Fruit fly (Drosophila melanogaster) whole organism, adult: ENCODE data around the gene CG17834.

Experiments used
- CG11617 ChIP-seq: fragments of 200-800 bp; sonication (Bioruptor generic); optimal IDR thresholded peaks from 2 replicates; lab custom pipeline; 2017; ENCODE audit warnings: mild to moderate bottlenecking, missing biosample characterization, missing genetic modification reagents, missing genetic modification characterization
- CG12768 ChIP-seq: fragments of 200-800 bp; sonication (Bioruptor generic); optimal IDR thresholded peaks from 2 replicates; lab custom pipeline; 2017; ENCODE audit warnings: missing biosample characterization, missing genetic modification characterization, mild to moderate bottlenecking, moderate library complexity, missing genetic modification reagents
- CG14711 ChIP-seq: fragments of 200-800 bp; sonication (Bioruptor generic); optimal IDR thresholded peaks from 2 replicates; lab custom pipeline; 2018; ENCODE audit warnings: missing biosample characterization, mild to moderate bottlenecking, missing genetic modification characterization, moderate library complexity
- CG1620 ChIP-seq: fragments of 200-800 bp; sonication (Bioruptor generic); optimal IDR thresholded peaks from 2 replicates; lab custom pipeline; 2016; ENCODE audit warnings: missing biosample characterization, missing genetic modification characterization
- CG33017 ChIP-seq: fragments of 200-800 bp; sonication (Bioruptor generic); optimal IDR thresholded peaks from 2 replicates; lab custom pipeline; 2018; ENCODE audit warnings: missing biosample characterization, mild to moderate bottlenecking, missing genetic modification characterization, moderate library complexity
- CG5204 ChIP-seq: fragments of 200-800 bp; sonication (Bioruptor generic); optimal IDR thresholded peaks from 2 replicates; lab custom pipeline; 2016; ENCODE audit warnings: missing biosample characterization, missing genetic modification characterization
- CG7045 ChIP-seq: fragments of 200-800 bp; sonication (Bioruptor generic); optimal IDR thresholded peaks from 2 replicates; lab custom pipeline; 2017; ENCODE audit warnings: missing biosample characterization, mild to moderate bottlenecking, missing genetic modification characterization
- CG7101 ChIP-seq: fragments of 200-800 bp; sonication (Bioruptor generic); optimal IDR thresholded peaks from 2 replicates; lab custom pipeline; 2018; ENCODE audit warnings: missing biosample characterization, mild to moderate bottlenecking, missing genetic modification characterization, moderate library complexity
- Clk ChIP-seq: fragments of 200-800 bp; sonication (Bioruptor generic); optimal IDR thresholded peaks from 2 replicates; lab custom pipeline; 2017; ENCODE audit warnings: missing biosample characterization, missing genetic modification characterization
- Crg-1 ChIP-seq: fragments of 200-800 bp; sonication (Bioruptor generic); optimal IDR thresholded peaks from 2 replicates; lab custom pipeline; 2016; ENCODE audit warnings: missing biosample characterization, missing genetic modification characterization
- Hr96 ChIP-seq: fragments of 200-800 bp; sonication (Bioruptor generic); optimal IDR thresholded peaks from 2 replicates; lab custom pipeline; 2016; ENCODE audit warnings: missing biosample characterization, missing genetic modification characterization
- Mnt ChIP-seq: fragments of 200-800 bp; sonication (Bioruptor generic); optimal IDR thresholded peaks from 2 replicates; lab custom pipeline; 2016; ENCODE audit warnings: missing biosample characterization, mild to moderate bottlenecking, missing genetic modification characterization
- bab1 ChIP-seq: fragments of 200-800 bp; sonication (Bioruptor generic); optimal IDR thresholded peaks from 3 replicates; lab custom pipeline; 2019; ENCODE audit warnings: missing biosample characterization, mild to moderate bottlenecking, missing genetic modification characterization, moderate library complexity
- cic ChIP-seq: fragments of 200-800 bp; sonication (Bioruptor generic); optimal IDR thresholded peaks from 2 replicates; lab custom pipeline; 2017; ENCODE audit warnings: missing biosample characterization, mild to moderate bottlenecking, missing genetic modification characterization, moderate library complexity
- cnc ChIP-seq, 2 experiments: fragments of >200 bp; optimal IDR thresholded peaks; 2 replicates each; lab custom pipeline; 2017
- kay ChIP-seq: fragments of 200-800 bp; sonication (Bioruptor generic); peaks from one replicate; lab custom pipeline; 2016; ENCODE audit warnings: missing biosample characterization, missing genetic modification characterization, borderline replicate concordance
- ovo ChIP-seq: fragments of 200-800 bp; sonication (Bioruptor generic); optimal IDR thresholded peaks from 2 replicates; lab custom pipeline; 2016; ENCODE audit warnings: missing biosample characterization, missing genetic modification characterization
- pad ChIP-seq: fragments of 200-800 bp; sonication (Bioruptor generic); optimal IDR thresholded peaks from 3 replicates; lab custom pipeline; 2017; ENCODE audit warnings: missing biosample characterization, missing genetic modification characterization, mild to moderate bottlenecking, moderate library complexity, missing genetic modification reagents
- tj ChIP-seq: fragments of 200-800 bp; sonication (Bioruptor generic); optimal IDR thresholded peaks from 3 replicates; lab custom pipeline; 2017; ENCODE audit warnings: missing biosample characterization, mild to moderate bottlenecking, missing genetic modification characterization, moderate library complexity
- toe ChIP-seq: fragments of 200-800 bp; sonication (Bioruptor generic); optimal IDR thresholded peaks from 2 replicates; lab custom pipeline; 2016; ENCODE audit warnings: missing biosample characterization, missing genetic modification characterization

The CG17834 gene

DNA sequence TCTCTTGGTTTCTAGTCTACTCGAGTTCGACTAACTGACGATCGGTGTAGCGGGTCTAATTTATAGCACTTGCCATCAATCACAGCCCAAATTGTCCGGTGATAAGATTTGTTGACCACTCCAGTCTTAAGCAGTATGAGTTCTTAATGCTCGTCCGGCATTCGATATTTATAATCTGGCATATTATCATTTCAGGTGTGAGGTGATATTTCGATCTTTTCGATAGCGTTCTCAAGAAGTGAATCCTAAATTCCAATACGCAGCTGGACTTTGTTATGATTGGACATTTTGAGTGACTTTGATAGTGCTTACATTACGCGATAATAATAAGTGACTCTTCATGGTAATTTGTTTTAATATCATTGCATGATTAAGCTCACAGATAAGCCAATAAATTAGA, 32.7 kb upstream of the CG17834 start, which contains the start of gene Bace:
Bace (minus strand) TSS at position 39 of the 400 bp plus-strand sequence.
- TF ChIP-seq CG11617 (GFP tag; lab: Kevin White, UChicago) (no peak), Hr96 (no peak), CG1620 (GFP tag; lab: Kevin White, UChicago) (no peak), ovo (GFP tag; lab: Kevin White, UChicago) (no peak), CG7045 (GFP tag; lab: Kevin White, UChicago) (no peak), pad (GFP tag; lab: Kevin White, UChicago) (no peak), cnc (optimal IDR thresholded peaks at IDR 0.05; lab: Kevin White, UChicago) (no peak), cic (GFP tag; lab: Kevin White, UChicago) (no peak), Crg-1 (no peak), bab1 (GFP tag; lab: Kevin White, UChicago) (no peak), kay (GFP tag; lab: Kevin White, UChicago) (no peak), tj (GFP tag; lab: Kevin White, UChicago) (no peak), Mnt (GFP tag; lab: Kevin White, UChicago) (no peak)

DNA sequence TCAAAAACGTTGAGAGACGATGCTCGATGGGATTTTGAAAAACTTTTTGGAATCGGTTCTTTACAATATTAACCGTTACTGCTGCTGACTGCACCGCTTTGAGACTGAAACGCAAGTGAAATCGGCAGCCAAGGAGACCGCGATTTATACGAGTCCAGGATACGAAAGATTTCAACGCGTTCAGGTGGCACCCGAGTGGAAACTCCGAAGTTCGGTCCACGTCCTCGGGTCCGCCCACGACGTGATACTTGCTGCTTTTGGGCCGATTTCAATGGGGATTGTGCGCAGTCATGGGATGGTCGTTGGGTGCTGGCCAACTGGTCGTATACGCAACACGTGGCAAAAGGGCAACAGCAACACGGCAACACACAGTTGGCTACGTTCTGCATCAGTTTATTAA, 22.2 kb upstream of the CG17834 start, which contains the start of gene Dh31:
Dh31 (minus strand) TSS at position 117 of the 400 bp plus-strand sequence.
- TF ChIP-seq CG11617 (GFP tag; lab: Kevin White, UChicago) (no peak), CG1620 (GFP tag; lab: Kevin White, UChicago) (no peak)

DNA sequence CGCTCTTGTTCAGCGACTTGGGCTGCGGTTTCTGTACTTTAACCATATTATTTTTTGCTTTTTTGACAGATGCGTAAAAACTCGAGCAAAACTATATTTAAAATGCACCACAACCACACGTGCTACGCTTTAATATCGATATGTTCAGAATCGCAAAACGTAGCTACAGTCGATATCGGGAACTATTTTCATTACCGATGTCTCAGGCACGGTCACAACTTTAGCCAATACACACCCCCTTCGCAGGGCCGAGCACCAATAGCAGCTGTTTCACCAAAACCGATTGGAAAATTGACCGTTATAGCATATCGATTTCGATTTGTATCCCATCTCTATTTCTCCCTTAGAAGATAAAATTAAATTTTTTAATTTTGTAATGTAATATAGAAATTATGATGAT, 17.2 kb upstream of the CG17834 start, which contains the start of gene CG13096:
CG13096 (minus strand) TSS at position 144 of the 400 bp plus-strand sequence.
- TF ChIP-seq CG7101 (peak; percentile 24), toe (GFP tag; lab: Kevin White, UChicago) (no peak), Hr96 (no peak), ovo (GFP tag; lab: Kevin White, UChicago) (peak; percentile 53), CG11617 (GFP tag; lab: Kevin White, UChicago) (no peak), CG1620 (GFP tag; lab: Kevin White, UChicago) (peak; percentile 38), Mnt (GFP tag; lab: Kevin White, UChicago) (peak; percentile 100), bab1 (GFP tag; lab: Kevin White, UChicago) (peak; percentile 80), Crg-1 (peak; percentile 6)

DNA sequence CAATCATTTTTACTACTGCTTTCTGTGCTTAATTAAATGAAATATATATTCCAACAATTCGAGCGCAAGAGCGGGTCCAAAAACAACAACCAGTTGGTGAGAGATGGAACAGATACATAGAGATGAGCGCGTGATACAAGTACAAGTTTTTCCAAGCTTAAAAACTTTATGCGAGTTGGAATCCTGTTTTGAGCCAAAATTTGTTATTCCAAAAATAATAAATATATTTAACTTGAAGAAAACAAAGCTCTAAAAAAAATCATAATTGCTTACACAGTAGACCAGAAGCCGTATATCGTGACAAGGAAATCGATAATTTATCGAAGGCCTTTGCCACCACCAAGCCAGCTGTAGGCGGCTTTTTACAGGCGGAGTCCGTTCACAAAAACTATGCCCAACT, 14.2 kb upstream of the CG17834 start, which contains the start of the genes CG13097 and PIG-U:
CG13097 (minus strand) TSS at position 121 of the 400 bp plus-strand sequence.
PIG-U (plus strand) TSS at position 349 of the 400 bp plus-strand sequence.
- peak; percentile 83 for TF ChIP-seq CG12768 (GFP tag; lab: Kevin White, UChicago)
- peak; percentile 74 for TF ChIP-seq ovo (GFP tag; lab: Kevin White, UChicago)
- peak; percentile 66 for TF ChIP-seq CG33017 (tag; lab: Kevin White, UChicago)
- TF ChIP-seq tj (GFP tag; lab: Kevin White, UChicago) = peak; percentile 68
- TF ChIP-seq CG7101 = peak; percentile 85
- peak; percentile 87 for TF ChIP-seq Hr96
- peak; percentile 91 for TF ChIP-seq CG1620 (GFP tag; lab: Kevin White, UChicago)
- TF ChIP-seq CG11617 (GFP tag; lab: Kevin White, UChicago) = peak; percentile 79
- peak; percentile 93 for TF ChIP-seq toe (GFP tag; lab: Kevin White, UChicago)
- TF ChIP-seq CG14711 = peak; percentile 81
- peak; percentile 95 for TF ChIP-seq Mnt (GFP tag; lab: Kevin White, UChicago)
- TF ChIP-seq cnc (optimal IDR thresholded peaks at IDR 0.05; lab: Kevin White, UChicago) = no peak
- TF ChIP-seq CG7045 (GFP tag; lab: Kevin White, UChicago) = peak; percentile 71
- peak; percentile 88 for TF ChIP-seq Crg-1
- peak; percentile 46 for TF ChIP-seq cic (GFP tag; lab: Kevin White, UChicago)
- TF ChIP-seq kay (GFP tag; lab: Kevin White, UChicago) = no peak
- peak; percentile 62 for TF ChIP-seq Clk
- TF ChIP-seq pad (GFP tag; lab: Kevin White, UChicago) = peak; percentile 66
- TF ChIP-seq bab1 (GFP tag; lab: Kevin White, UChicago) = peak; percentile 87
- TF ChIP-seq CG5204 (GFP tag; lab: Kevin White, UChicago) = no peak

DNA sequence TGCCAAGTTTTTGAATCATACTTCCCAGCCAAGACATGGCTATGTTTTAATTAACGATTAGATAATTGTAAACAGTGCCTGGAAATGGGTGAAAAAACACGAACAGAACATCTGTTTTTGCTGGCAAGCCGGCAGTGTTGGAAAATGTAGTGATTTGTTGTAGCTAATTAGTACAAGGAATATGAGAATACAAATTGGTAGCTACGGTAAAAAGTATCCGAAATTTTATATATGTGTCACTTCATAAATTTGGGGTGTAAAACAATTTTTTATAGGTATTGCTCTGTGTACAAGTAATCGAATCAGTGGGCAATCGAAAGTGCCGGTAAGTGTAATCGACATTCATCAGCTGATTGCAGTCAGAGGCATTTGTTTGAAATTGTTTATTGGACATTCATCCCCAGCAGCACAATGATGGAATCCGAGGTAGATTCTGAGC, 11.7 kb upstream of the CG17834 start, which contains the start of the genes mRpL51 and Uba4:
mRpL51 (minus strand) TSS at position 125 of the 439 bp plus-strand sequence.
Uba4 (plus strand) TSS at position 156 of the 439 bp plus-strand sequence.
- TF ChIP-seq pad (GFP tag; lab: Kevin White, UChicago) = peak; percentile 43
- peak; percentile 49 for TF ChIP-seq Hr96
- no peak for TF ChIP-seq CG5204 (GFP tag; lab: Kevin White, UChicago)
- peak; percentile 58 for TF ChIP-seq Crg-1
- TF ChIP-seq CG33017 (tag; lab: Kevin White, UChicago) = no peak
- TF ChIP-seq Mnt (GFP tag; lab: Kevin White, UChicago) = peak; percentile 67
- no peak for TF ChIP-seq cnc (optimal IDR thresholded peaks at IDR 0.05; lab: Kevin White, UChicago)
- TF ChIP-seq ovo (GFP tag; lab: Kevin White, UChicago) = peak; percentile 11
- no peak for TF ChIP-seq CG7045 (GFP tag; lab: Kevin White, UChicago)
- peak; percentile 7 for TF ChIP-seq tj (GFP tag; lab: Kevin White, UChicago)
- peak; percentile 13 for TF ChIP-seq cic (GFP tag; lab: Kevin White, UChicago)
- TF ChIP-seq CG1620 (GFP tag; lab: Kevin White, UChicago) = peak; percentile 54
- peak; percentile 69 for TF ChIP-seq CG7101
- TF ChIP-seq CG14711 = peak; percentile 56
- TF ChIP-seq Clk = no peak
- TF ChIP-seq CG11617 (GFP tag; lab: Kevin White, UChicago) = peak; percentile 53
- peak; percentile 55 for TF ChIP-seq bab1 (GFP tag; lab: Kevin White, UChicago)
- TF ChIP-seq toe (GFP tag; lab: Kevin White, UChicago) = no peak
- no peak for TF ChIP-seq kay (GFP tag; lab: Kevin White, UChicago)
- TF ChIP-seq CG12768 (GFP tag; lab: Kevin White, UChicago) = peak; percentile 9

DNA sequence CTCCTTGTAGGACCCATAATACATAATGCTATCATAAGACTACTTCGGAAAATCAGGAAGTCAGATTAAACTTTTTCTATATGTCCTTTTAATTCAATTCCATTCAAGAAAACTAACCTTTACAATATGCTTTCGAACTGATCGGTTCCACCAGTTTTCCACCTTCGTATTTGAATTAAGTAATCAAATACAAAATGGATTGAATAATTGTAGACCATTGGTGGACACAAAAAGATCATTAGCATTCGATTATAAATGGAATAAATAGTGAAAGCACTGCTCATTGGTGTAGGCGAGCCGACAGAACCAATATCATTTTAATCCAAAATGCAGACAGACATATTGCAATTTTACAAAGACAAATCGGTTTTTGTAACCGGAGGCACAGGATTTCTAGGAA, 9.6 kb upstream of the CG17834 start, which contains the start of gene Sgp:
Sgp (plus strand) TSS at position 301 of the 400 bp plus-strand sequence.
- TF ChIP-seq CG1620 (GFP tag; lab: Kevin White, UChicago) (no peak), CG11617 (GFP tag; lab: Kevin White, UChicago) (no peak), tj (GFP tag; lab: Kevin White, UChicago) (no peak), toe (GFP tag; lab: Kevin White, UChicago) (no peak), Clk (no peak), CG14711 (no peak), CG33017 (tag; lab: Kevin White, UChicago) (no peak), Hr96 (no peak), CG12768 (GFP tag; lab: Kevin White, UChicago) (no peak), cnc (optimal IDR thresholded peaks at IDR 0.05; lab: Kevin White, UChicago) (no peak), cic (GFP tag; lab: Kevin White, UChicago) (no peak), bab1 (GFP tag; lab: Kevin White, UChicago) (no peak), Mnt (GFP tag; lab: Kevin White, UChicago) (no peak), kay (GFP tag; lab: Kevin White, UChicago) (no peak), CG5204 (GFP tag; lab: Kevin White, UChicago) (no peak), Crg-1 (no peak), CG7045 (GFP tag; lab: Kevin White, UChicago) (no peak), ovo (GFP tag; lab: Kevin White, UChicago) (no peak), pad (GFP tag; lab: Kevin White, UChicago) (no peak)
